Fruit fly (Drosophila melanogaster) whole organism, embryonic: ENCODE data around the gene CG15431.

Experiments used
- Atf6 ChIP-seq: fragments of 200-800 bp; sonication (Bioruptor generic); IDR thresholded peaks from 2 replicates; pipeline ENCODE4 v1.3.6; 2022; ENCODE audit warnings: missing biosample characterization, missing genetic modification characterization
- CG10431 ChIP-seq: fragments of 200-800 bp; sonication (Bioruptor generic); optimal IDR thresholded peaks from 3 replicates; lab custom pipeline; 2018; ENCODE audit warnings: missing biosample characterization, mild to moderate bottlenecking, missing genetic modification characterization
- CG11093 ChIP-seq: fragments of 200-800 bp; sonication (Bioruptor generic); IDR thresholded peaks from 3 replicates; pipeline ENCODE4 v1.3.6; 2022; ENCODE audit warnings: missing biosample characterization, missing genetic modification characterization
- CG11695 ChIP-seq: fragments of 200-800 bp; sonication (Bioruptor generic); IDR thresholded peaks from 3 replicates; pipeline ENCODE4 v1.3.6; 2022; ENCODE audit warnings: missing biosample characterization, missing genetic modification characterization
- CG13894 ChIP-seq: fragments of 200-800 bp; sonication (Bioruptor generic); optimal IDR thresholded peaks from 3 replicates; lab custom pipeline; 2018; ENCODE audit warnings: missing biosample characterization, mild to moderate bottlenecking, missing genetic modification characterization, moderate library complexity
- CG14441 ChIP-seq: fragments of 200-800 bp; sonication (Bioruptor generic); IDR thresholded peaks from 2 replicates; pipeline ENCODE4 v1.3.6; 2022; ENCODE audit warnings: missing biosample characterization, missing genetic modification characterization
- CG15601 ChIP-seq: fragments of 200-800 bp; sonication (Bioruptor generic); optimal IDR thresholded peaks from 3 replicates; lab custom pipeline; 2019; ENCODE audit warnings: missing biosample characterization, mild to moderate bottlenecking, missing genetic modification characterization, moderate library complexity
- CG17186 ChIP-seq: fragments of 200-800 bp; sonication (Bioruptor generic); optimal IDR thresholded peaks from 3 replicates; lab custom pipeline; 2017; ENCODE audit warnings: missing biosample characterization, missing genetic modification reagents, missing genetic modification characterization
- CG17328 ChIP-seq: fragments of 200-800 bp; sonication (Bioruptor generic); IDR thresholded peaks from 2 replicates; pipeline ENCODE4 v1.3.6; 2022; ENCODE audit warnings: missing biosample characterization, missing genetic modification characterization
- CG17612 ChIP-seq: fragments of 200-800 bp; sonication (Bioruptor generic); IDR thresholded peaks from 2 replicates; pipeline ENCODE4 v1.3.6; 2022; ENCODE audit warnings: missing biosample characterization, missing genetic modification characterization
- CG18011 ChIP-seq: fragments of 200-800 bp; sonication (Bioruptor generic); optimal IDR thresholded peaks from 2 replicates; lab custom pipeline; 2017; ENCODE audit warnings: missing biosample characterization, missing genetic modification characterization, mild to moderate bottlenecking, moderate library complexity, missing genotype
- CG3065 ChIP-seq: fragments of 200-800 bp; sonication (Bioruptor generic); optimal IDR thresholded peaks from 2 replicates; lab custom pipeline; 2016; ENCODE audit warnings: missing biosample characterization, missing genetic modification characterization
- CG31388 ChIP-seq: fragments of 200-800 bp; sonication (Bioruptor generic); optimal IDR thresholded peaks from 2 replicates; lab custom pipeline; 2016; ENCODE audit warnings: missing biosample characterization, missing genetic modification characterization
- CG42726 ChIP-seq: fragments of 200-800 bp; sonication (Bioruptor generic); IDR thresholded peaks from 2 replicates; pipeline ENCODE4 v1.3.6; 2022; ENCODE audit warnings: missing biosample characterization, missing genetic modification characterization; ENCODE audit not compliant: partially characterized antibody
- CG4617 ChIP-seq: fragments of 200-800 bp; sonication (Bioruptor generic); optimal IDR thresholded peaks from 3 replicates; lab custom pipeline; 2016; ENCODE audit warnings: missing biosample characterization, missing genetic modification characterization, borderline replicate concordance
- CG7786 ChIP-seq: fragments of 200-800 bp; sonication (Bioruptor generic); optimal IDR thresholded peaks from 2 replicates; lab custom pipeline; 2016; ENCODE audit warnings: missing biosample characterization, missing genetic modification characterization
- CG7963 ChIP-seq: fragments of 200-800 bp; sonication (Bioruptor generic); IDR thresholded peaks from 3 replicates; pipeline ENCODE4 v1.3.6; 2022; ENCODE audit warnings: missing biosample characterization, missing genetic modification characterization; ENCODE audit not compliant: partially characterized antibody
- CG9727 ChIP-seq: fragments of 200-800 bp; sonication (Bioruptor generic); optimal IDR thresholded peaks from 3 replicates; lab custom pipeline; 2017; ENCODE audit warnings: missing biosample characterization, mild to moderate bottlenecking, missing genetic modification characterization
- CG9932 ChIP-seq: fragments of 200-800 bp; sonication (Bioruptor generic); IDR thresholded peaks from 2 replicates; pipeline ENCODE4 v1.3.6; 2022; ENCODE audit warnings: missing biosample characterization, missing genetic modification characterization
- CHES-1-like ChIP-seq: fragments of 200-800 bp; sonication (Bioruptor generic); optimal IDR thresholded peaks from 2 replicates; lab custom pipeline; 2016; ENCODE audit warnings: missing biosample characterization, missing genetic modification characterization
- Camta ChIP-seq: fragments of 200-800 bp; sonication (Bioruptor generic); optimal IDR thresholded peaks from 2 replicates; lab custom pipeline; 2016; ENCODE audit warnings: missing biosample characterization, missing genetic modification characterization
- CkIIα-i1 ChIP-seq: fragments of 200-800 bp; sonication (Bioruptor generic); IDR thresholded peaks from 2 replicates; pipeline ENCODE4 v1.3.6; 2022; ENCODE audit warnings: missing biosample characterization, missing genetic modification characterization
- CoRest ChIP-seq: fragments of 200-800 bp; sonication (Bioruptor generic); optimal IDR thresholded peaks from 3 replicates; lab custom pipeline; 2018; ENCODE audit warnings: missing biosample characterization, mild to moderate bottlenecking, missing genetic modification characterization, moderate library complexity
- CrebB ChIP-seq: fragments of 200-800 bp; sonication (Bioruptor generic); optimal IDR thresholded peaks from 3 replicates; lab custom pipeline; 2018; ENCODE audit warnings: missing biosample characterization, mild to moderate bottlenecking, missing genetic modification characterization
- D19A ChIP-seq: fragments of 200-800 bp; optimal IDR thresholded peaks from 3 replicates; lab custom pipeline; 2019; ENCODE audit warnings: missing biosample characterization, mild to moderate bottlenecking, missing genetic modification characterization, moderate library complexity
- Ets65A ChIP-seq: fragments of 200-800 bp; sonication (Bioruptor generic); peaks from one replicate; lab custom pipeline; 2016; ENCODE audit warnings: missing biosample characterization, missing genetic modification characterization
- Fer2 ChIP-seq: fragments of 200-800 bp; sonication (Bioruptor generic); optimal IDR thresholded peaks from 2 replicates; lab custom pipeline; 2018; ENCODE audit warnings: missing biosample characterization, mild to moderate bottlenecking, missing genetic modification characterization, moderate library complexity
- Fer3 ChIP-seq: fragments of 200-800 bp; sonication (Bioruptor generic); optimal IDR thresholded peaks from 2 replicates; lab custom pipeline; 2018; ENCODE audit warnings: missing biosample characterization, mild to moderate bottlenecking, missing genetic modification characterization, moderate library complexity
- GATAe ChIP-seq: fragments of 200-800 bp; sonication (Bioruptor generic); conservative IDR thresholded peaks from 2 replicates; pipeline ENCODE4 v1.3.6; 2022; ENCODE audit warnings: missing biosample characterization, missing genetic modification characterization
- Hey ChIP-seq: fragments of 200-800 bp; sonication (Bioruptor generic); optimal IDR thresholded peaks from 3 replicates; lab custom pipeline; 2018; ENCODE audit warnings: missing biosample characterization, mild to moderate bottlenecking, missing genetic modification characterization
- MBD-R2 ChIP-seq: fragments of 200-800 bp; sonication (Bioruptor generic); IDR thresholded peaks from 2 replicates; pipeline ENCODE4 v1.3.6; 2022; ENCODE audit warnings: missing biosample characterization, missing genetic modification characterization
- Mad ChIP-seq: fragments of 200-800 bp; sonication (Bioruptor generic); optimal IDR thresholded peaks from 2 replicates; lab custom pipeline; 2016; ENCODE audit warnings: missing biosample characterization, missing genetic modification characterization
- Sin3A ChIP-seq: fragments of >200 bp; optimal IDR thresholded peaks from 2 replicates; lab custom pipeline; 2018
- Sry-β ChIP-seq: fragments of 200-800 bp; sonication (Bioruptor generic); optimal IDR thresholded peaks from 2 replicates; lab custom pipeline; 2018; ENCODE audit warnings: missing biosample characterization, mild to moderate bottlenecking, missing genetic modification characterization, moderate library complexity
- Taf1 ChIP-seq: fragments of 200-800 bp; sonication (Bioruptor generic); IDR thresholded peaks from 2 replicates; pipeline ENCODE4 v1.3.6; 2022; ENCODE audit warnings: missing biosample characterization, missing genetic modification characterization
- ato ChIP-seq: fragments of 200-800 bp; sonication (Bioruptor generic); IDR thresholded peaks from 2 replicates; pipeline ENCODE4 v1.3.6; 2022; ENCODE audit warnings: missing biosample characterization, missing genetic modification characterization; ENCODE audit not compliant: partially characterized antibody
- chinmo ChIP-seq: fragments of 200-800 bp; sonication (Bioruptor generic); IDR thresholded peaks from 4 replicates; pipeline ENCODE4 v1.3.6; 2022; ENCODE audit warnings: missing biosample characterization, missing genetic modification characterization; ENCODE audit not compliant: partially characterized antibody
- dm ChIP-seq: fragments of 200-800 bp; sonication (Bioruptor generic); optimal IDR thresholded peaks from 3 replicates; lab custom pipeline; 2016; ENCODE audit warnings: missing biosample characterization, missing genetic modification characterization
- emc ChIP-seq: fragments of 200-800 bp; sonication (Bioruptor generic); optimal IDR thresholded peaks from 2 replicates; lab custom pipeline; 2016; ENCODE audit warnings: missing biosample characterization, missing genetic modification characterization
- en ChIP-seq: fragments of 200-800 bp; sonication (Bioruptor generic); optimal IDR thresholded peaks from 2 replicates; lab custom pipeline; 2016; ENCODE audit warnings: missing biosample characterization, missing genetic modification characterization
- eyg ChIP-seq: fragments of 200-800 bp; sonication (Bioruptor generic); optimal IDR thresholded peaks from 3 replicates; lab custom pipeline; 2016; ENCODE audit warnings: missing biosample characterization, missing genetic modification characterization
- hb ChIP-seq: fragments of 200-800 bp; sonication (Bioruptor generic); IDR thresholded peaks from 3 replicates; pipeline ENCODE4 v1.3.6; 2022; ENCODE audit warnings: missing biosample characterization, missing genetic modification characterization; ENCODE audit not compliant: partially characterized antibody
- lola ChIP-seq, 3 experiments: fragments of >200 bp in 2 of 3; fragments of 200-800 bp in 1 of 3; sonication (Bioruptor generic) in 1 of 3; optimal IDR thresholded peaks; 2 replicates each; lab custom pipeline; 2017 to 2019; ENCODE audit warnings: missing biosample characterization in 3 of 3, missing genetic modification characterization in 3 of 3, mild to moderate bottlenecking in 1 of 3, moderate library complexity in 1 of 3
- nmo ChIP-seq: fragments of 200-800 bp; sonication (Bioruptor generic); optimal IDR thresholded peaks from 2 replicates; lab custom pipeline; 2018; ENCODE audit warnings: missing biosample characterization, mild to moderate bottlenecking, missing genetic modification characterization, moderate library complexity
- org-1 ChIP-seq: fragments of 200-800 bp; sonication (Bioruptor generic); optimal IDR thresholded peaks from 2 replicates; lab custom pipeline; 2017; ENCODE audit warnings: missing biosample characterization, missing genetic modification characterization
- pan ChIP-seq, 4 experiments: fragments of >200 bp in 3 of 4; fragments of 200-800 bp in 1 of 4; sonication (Bioruptor generic) in 1 of 4; optimal IDR thresholded peaks in 3 of 4; IDR thresholded peaks in 1 of 4; 2 replicates each; pipeline versions ENCODE4 v1.3.6 to Lab custom; 2017 to 2022; ENCODE audit warnings: missing biosample characterization in 2 of 4, missing genetic modification characterization in 2 of 4, mixed read lengths in 1 of 4
- pros ChIP-seq: fragments of 200-800 bp; sonication (Bioruptor generic); optimal IDR thresholded peaks from 3 replicates; lab custom pipeline; 2019; ENCODE audit warnings: missing biosample characterization, mild to moderate bottlenecking, missing genetic modification characterization, moderate library complexity
- pum ChIP-seq: fragments of 200-800 bp; sonication (Bioruptor generic); optimal IDR thresholded peaks from 2 replicates; lab custom pipeline; 2016; ENCODE audit warnings: missing biosample characterization, missing genetic modification characterization
- run ChIP-seq: fragments of 200-800 bp; sonication (Bioruptor generic); optimal IDR thresholded peaks from 3 replicates; lab custom pipeline; 2018; ENCODE audit warnings: missing biosample characterization, mild to moderate bottlenecking, missing genetic modification characterization
- twi ChIP-seq: fragments of 200-800 bp; optimal IDR thresholded peaks from 2 replicates; lab custom pipeline; 2019; ENCODE audit warnings: missing biosample characterization, mild to moderate bottlenecking, missing genetic modification characterization, moderate library complexity

The CG15431 gene

DNA sequence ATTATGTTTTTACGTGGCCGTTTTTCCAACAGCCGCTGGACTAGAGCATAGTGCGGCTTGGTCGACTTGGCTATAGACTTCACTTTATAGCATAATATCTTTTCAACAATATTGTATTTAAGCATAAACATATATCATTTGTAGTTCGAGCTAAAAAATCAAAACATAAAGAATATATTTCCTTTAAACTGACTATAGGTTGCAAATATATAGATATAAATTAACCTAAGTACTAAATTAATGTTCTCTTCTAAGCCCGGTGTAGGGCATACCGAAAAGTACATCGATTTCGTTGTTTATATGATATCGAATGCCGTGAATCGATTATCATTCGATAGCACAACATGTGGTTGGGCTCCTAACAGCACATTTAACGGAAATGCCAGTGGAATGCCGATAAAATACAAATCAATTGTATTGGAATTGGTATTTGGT, 7.5 kb upstream of the CG15431 start, which contains the start of gene MFS18 (continued):
- TF ChIP-seq CG17328 (GFP tag; lab: Robert Waterston, UW) (peak; percentile 99), CG9932 (GFP tag; lab: Robert Waterston, UW) (peak; percentile 98), GATAe (GFP tag; lab: Robert Waterston, UW) (peak; percentile 97), CG42726 (no peak), CG7963 (peak; percentile 89), twi (tag; lab: Kevin White, UChicago) (peak; percentile 70), CG18011 (GFP tag; lab: Kevin White, UChicago) (peak; percentile 85), Hey (tag; lab: Kevin White, UChicago) (no peak), pum (GFP tag; lab: Kevin White, UChicago) (peak; percentile 80), ato (GFP tag; lab: Robert Waterston, UW) (peak; percentile 92), Fer3 (peak; percentile 99), CG17612 (GFP tag; lab: Robert Waterston, UW) (peak; percentile 98), CG4617 (GFP tag; lab: Kevin White, UChicago) (peak; percentile 97), dm (peak; percentile 98), CG7786 (peak; percentile 78), CoRest (peak; percentile 96), Camta (peak; percentile 97), CHES-1-like (GFP tag; lab: Kevin White, UChicago) (peak; percentile 73), pros (GFP tag; lab: Kevin White, UChicago) (no peak), CG17186 (peak; percentile 92), MBD-R2 (peak; percentile 98), pan (optimal IDR thresholded peaks at IDR 0.05; lab: Kevin White, UChicago) (no peak), pan (GFP tag; optimal IDR thresholded peaks at IDR 0.05 in 1 of 2, IDR thresholded peaks at IDR 0.05 in 1 of 2) (peak in 1 of 2 experiments; percentile 100), Sin3A (no peak), Atf6 (GFP tag; lab: Robert Waterston, UW) (peak; percentile 99), CkIIα-i1 (peak; percentile 91), CG13894 (peak; percentile 95), Mad (GFP tag; lab: Kevin White, UChicago) (peak; percentile 90), eyg (GFP tag; lab: Kevin White, UChicago) (peak; percentile 85), CG11093 (GFP tag; lab: Robert Waterston, UW) (peak; percentile 98), Sry-β (GFP tag; lab: Kevin White, UChicago) (peak; percentile 71), org-1 (GFP tag; lab: Kevin White, UChicago) (peak; percentile 91), CG11695 (GFP tag; lab: Robert Waterston, UW) (peak; percentile 100), lola (GFP tag; optimal IDR thresholded peaks at IDR 0.05; lab: Kevin White, UChicago) (peak in 1 of 3 experiments; percentile 99), D19A (tag; lab: Kevin White, UChicago) (peak; percentile 88), CG15601 (tag; lab: Kevin White, UChicago) (peak; percentile 91), nmo (GFP tag; lab: Kevin White, UChicago) (peak; percentile 98), run (tag; lab: Kevin White, UChicago) (peak; percentile 93), Fer2 (tag; lab: Kevin White, UChicago) (peak; percentile 96), hb (GFP tag; lab: Robert Waterston, UW) (peak; percentile 83), en (peak; percentile 8), CrebB (tag; lab: Kevin White, UChicago) (peak; percentile 92), Taf1 (GFP tag; lab: Robert Waterston, UW) (peak; percentile 96), CG14441 (GFP tag; lab: Robert Waterston, UW) (peak; percentile 99), chinmo (GFP tag; lab: Robert Waterston, UW) (peak; percentile 85; the same call in 2 of the 4 replicates), CG31388 (GFP tag; lab: Kevin White, UChicago) (peak; percentile 93), CG9727 (peak; percentile 99), emc (peak; percentile 58), CG3065 (GFP tag; lab: Kevin White, UChicago) (peak; percentile 91), CG10431 (GFP tag; lab: Kevin White, UChicago) (peak; percentile 57), Ets65A (GFP tag; lab: Kevin White, UChicago) (peak; percentile 98)
